Fruit fly (Drosophila melanogaster): ENCODE results near the gene CG13599.

Gene CG13599

DNA sequence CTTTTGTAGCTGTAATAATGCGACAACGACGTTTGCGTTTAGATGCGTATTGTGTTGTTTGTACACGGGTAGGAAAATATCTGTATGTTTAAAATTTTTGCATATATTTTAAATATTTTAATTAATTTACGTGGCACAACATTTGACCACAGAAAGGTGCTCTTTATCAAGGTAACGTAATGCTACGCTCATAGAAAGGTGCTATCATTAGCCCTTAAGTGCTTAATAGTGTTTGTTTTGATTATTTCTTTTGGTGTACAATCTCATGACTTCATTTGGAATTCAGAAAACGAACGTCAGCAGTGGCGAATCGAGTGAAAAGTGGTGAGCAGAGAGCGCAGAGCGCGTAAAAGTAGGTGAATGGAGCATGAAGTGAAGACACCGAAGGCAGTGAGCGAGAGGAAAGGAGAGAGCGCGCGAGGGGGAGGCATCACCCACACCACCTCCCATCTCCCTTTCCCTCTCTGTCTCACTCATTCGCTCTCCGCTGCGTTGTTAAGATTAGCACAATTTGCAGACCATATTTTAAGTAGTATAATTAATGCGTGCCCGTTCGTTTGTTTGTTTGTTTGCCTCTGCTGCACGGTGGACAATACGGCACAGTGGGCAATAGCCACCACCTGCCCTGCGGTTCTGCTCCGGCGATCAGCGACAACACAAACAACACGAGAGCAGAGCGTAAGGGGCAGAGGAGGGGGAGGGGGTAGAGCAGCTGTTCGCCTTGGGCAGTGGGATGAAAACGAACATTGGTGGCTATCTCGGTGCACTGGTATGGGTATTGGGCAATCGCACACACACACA lies 9.5 kb upstream of the CG13599 start (continued):
- TF ChIP-seq CG42726 (GFP tag; IDR thresholded peaks at IDR 0.05; ENCODE audit: partially characterized antibody) (no peak), Deaf1 (tag; optimal IDR thresholded peaks at IDR 0.05) (no peak), HHEX (GFP tag; optimal IDR thresholded peaks at IDR 0.05) (peak; percentile 32), Nf-YC (tag; optimal IDR thresholded peaks at IDR 0.05) (peak; percentile 14), tin (GFP tag; optimal IDR thresholded peaks at IDR 0.05) (no peak), CoRest (tag; optimal IDR thresholded peaks at IDR 0.05) (peak; percentile 37), CG15269 (tag; optimal IDR thresholded peaks at IDR 0.05) (peak; percentile 59), Mad (GFP tag; optimal IDR thresholded peaks at IDR 0.05) (no peak), CG10543 (GFP tag; optimal IDR thresholded peaks at IDR 0.05) (peak; percentile 93), Asciz (GFP tag; optimal IDR thresholded peaks at IDR 0.05) (peak; percentile 19), ERR (GFP tag; optimal IDR thresholded peaks at IDR 0.05) (no peak), otp (GFP tag; IDR thresholded peaks at IDR 0.05) (peak; percentile 49; the same call in 1 of the 3 replicates), HLH54F (GFP tag; optimal IDR thresholded peaks at IDR 0.05) (peak; percentile 4), tap (tag; optimal IDR thresholded peaks at IDR 0.05) (peak; percentile 39), Chrac-16 (GFP tag; optimal IDR thresholded peaks at IDR 0.05) (no peak), B-H1 (GFP tag; IDR thresholded peaks at IDR 0.05) (0 out of 3 replicates have a peak, but pooled peaks have one; percentile 37), CG12104 (GFP tag; optimal IDR thresholded peaks at IDR 0.05) (peak; percentile 5), prd (optimal IDR thresholded peaks at IDR 0.05) (no peak), prd (GFP tag; IDR thresholded peaks at IDR 0.05) (peak; percentile 32; the same call in 1 of the 3 replicates), CG4282 (GFP tag; optimal IDR thresholded peaks at IDR 0.05) (no peak), Hsf (GFP tag; optimal IDR thresholded peaks at IDR 0.05) (no peak), CG4854 (GFP tag; optimal IDR thresholded peaks at IDR 0.05) (no peak), CG10366 (GFP tag; IDR thresholded peaks at IDR 0.05) (peak; percentile 50; the same call in 1 of the 2 replicates), CG1233 (GFP tag; optimal IDR thresholded peaks at IDR 0.05) (peak; percentile 39), phol (tag; optimal IDR thresholded peaks at IDR 0.05) (peak; percentile 48), CG7372 (GFP tag; IDR thresholded peaks at IDR 0.05) (peak; percentile 11; the same call in 1 of the 2 replicates), CG13424 (tag; optimal IDR thresholded peaks at IDR 0.05) (peak; percentile 51), lov (optimal IDR thresholded peaks at IDR 0.05) (no peak), lov (GFP tag; IDR thresholded peaks at IDR 0.05) (peak; percentile 4; the same call in 1 of the 3 replicates), ase (GFP tag; IDR thresholded peaks at IDR 0.05) (0 out of 3 replicates have a peak, but pooled peaks have one; percentile 27), Blimp-1 (GFP tag; optimal IDR thresholded peaks at IDR 0.05) (peak; percentile 38), CG13123 (GFP tag; optimal IDR thresholded peaks at IDR 0.05) (no peak), Rfx (GFP tag; IDR thresholded peaks at IDR 0.05) (peak; percentile 59), grau (tag; optimal IDR thresholded peaks at IDR 0.05) (peak; percentile 49), dan (GFP tag; IDR thresholded peaks at IDR 0.05) (no peak), Kr (GFP tag; optimal IDR thresholded peaks at IDR 0.05) (peak; percentile 56), CG9727 (GFP tag; optimal IDR thresholded peaks at IDR 0.05) (peak; percentile 28), crp (GFP tag; optimal IDR thresholded peaks at IDR 0.05) (peak in 1 of 2 experiments; percentile 79), CG10565 (GFP tag; optimal IDR thresholded peaks at IDR 0.05) (no peak), amos (GFP tag; IDR thresholded peaks at IDR 0.05; ENCODE audit: partially characterized antibody) (no peak), CG9932 (GFP tag; IDR thresholded peaks at IDR 0.05) (peak; percentile 34; the same call in 1 of the 2 replicates), CG18599 (GFP tag; optimal IDR thresholded peaks at IDR 0.05) (peak; percentile 23), CG5180 (GFP tag; optimal IDR thresholded peaks at IDR 0.05) (peak; percentile 18), dysf (GFP tag; IDR thresholded peaks at IDR 0.05) (peak; percentile 40), CG9817 (tag; optimal IDR thresholded peaks at IDR 0.05) (peak; percentile 32), Jarid2 (GFP tag; optimal IDR thresholded peaks at IDR 0.05) (no peak), ato (GFP tag; IDR thresholded peaks at IDR 0.05; ENCODE audit: partially characterized antibody) (no peak; the same call in 1 of the 2 replicates), mirr (GFP tag; optimal IDR thresholded peaks at IDR 0.05) (peak; percentile 76)
